Fruit fly (Drosophila melanogaster): ENCODE results near the gene CG33985.

DNA sequence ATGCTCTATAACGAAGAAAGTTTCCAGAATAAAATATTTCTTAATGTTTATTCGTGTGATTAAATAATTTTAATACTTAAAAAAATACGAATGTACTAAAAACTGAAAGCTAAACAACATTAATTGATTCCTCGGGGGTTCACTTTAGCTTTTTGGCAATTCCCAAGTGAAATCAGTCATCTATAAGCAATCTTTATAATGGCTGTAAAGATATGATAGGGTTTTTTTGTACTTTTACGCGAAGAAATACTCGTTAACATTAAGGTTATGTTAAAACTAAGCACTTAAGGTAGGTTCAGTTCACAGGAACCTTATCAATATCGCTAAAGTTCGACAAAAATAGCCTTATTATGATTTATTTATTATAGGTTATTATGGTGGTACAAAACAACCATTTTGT is 6.7 kb downstream of the CG33985 start:
- TF ChIP-seq Hey (tag; optimal IDR thresholded peaks at IDR 0.05) (no peak), B-H2 (GFP tag; optimal IDR thresholded peaks at IDR 0.05) (no peak)

All from whole organism, embryonic.